Fruit fly (Drosophila melanogaster): ENCODE data around the gene CG14630.

DNA sequence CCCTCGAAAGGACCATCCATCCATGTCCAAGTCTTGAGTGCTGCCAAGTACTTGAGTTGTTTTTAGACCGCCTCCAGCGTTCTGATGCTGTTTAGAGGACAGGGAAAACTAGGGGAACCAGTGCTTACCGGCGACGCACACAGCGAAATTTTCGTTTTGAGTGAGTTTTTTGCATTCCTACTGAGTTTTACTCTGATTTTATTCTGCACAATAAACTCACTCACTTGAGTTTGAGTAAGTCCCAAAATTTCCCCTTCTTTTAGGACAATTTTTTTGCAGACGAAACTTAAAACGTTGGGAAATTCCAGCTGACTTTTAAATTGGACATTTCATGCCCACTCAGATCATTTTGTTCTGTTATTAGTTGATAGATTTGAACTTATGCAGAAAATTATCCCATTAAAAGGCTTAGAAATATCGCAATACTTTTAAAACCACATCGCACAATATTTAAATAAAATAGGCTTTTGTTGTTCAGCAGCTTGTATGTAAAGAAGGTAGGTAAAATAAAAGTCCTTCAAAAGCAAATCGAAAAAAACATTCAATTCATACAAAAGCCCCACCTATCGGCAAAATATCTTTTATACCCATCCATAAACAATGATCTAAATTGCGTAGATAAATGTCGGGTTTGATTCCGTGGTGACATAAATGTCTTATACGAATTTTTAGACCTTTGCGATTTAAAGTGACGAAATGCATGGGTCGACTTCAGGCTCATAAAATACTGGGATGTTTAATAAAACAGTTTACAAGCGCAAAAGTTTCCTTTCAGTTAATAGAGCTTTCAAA lies 21.6 kb upstream of the CG14630 start:
- TF ChIP-seq psq (optimal IDR thresholded peaks at IDR 0.05), result no peak
- no peak for TF ChIP-seq ttk (optimal IDR thresholded peaks at IDR 0.05)
- no peak for TF ChIP-seq Sin3A (optimal IDR thresholded peaks at IDR 0.05)
- no peak for TF ChIP-seq h (optimal IDR thresholded peaks at IDR 0.05)

Data from Kc167 (cell line).